Worm (Caenorhabditis elegans) whole organism, L2 larva: ENCODE data around the gene moc-6.

ENCODE experiments used
- R02D3.7 ChIP-seq: fragments of 150-350 bp; optimal IDR thresholded peaks from 2 replicates; lab custom pipeline; 2014; ENCODE audit warnings: missing biosample characterization, missing genetic modification characterization
- elt-1 ChIP-seq: fragments of 150-350 bp; optimal IDR thresholded peaks from 2 replicates; lab custom pipeline; 2014; ENCODE audit warnings: missing biosample characterization, missing genetic modification characterization
- elt-3 ChIP-seq: sonication (generic microtip); optimal IDR thresholded peaks from 2 replicates; lab custom pipeline; 2017; ENCODE audit warnings: missing biosample characterization, missing genetic modification characterization
- mbf-1 ChIP-seq: sonication (generic microtip); optimal IDR thresholded peaks from 2 replicates; lab custom pipeline; 2017; ENCODE audit warnings: missing biosample characterization, missing genetic modification characterization
- nhr-6 ChIP-seq: fragments of 150-350 bp; optimal IDR thresholded peaks from 2 replicates; lab custom pipeline; 2014; ENCODE audit warnings: missing biosample characterization, missing genetic modification characterization
- sma-9 ChIP-seq, 2 experiments: fragments of 150-350 bp in 1 of 2; sonication (generic microtip) in 1 of 2; optimal IDR thresholded peaks; 2 replicates each; lab custom pipeline; 2014 to 2016; ENCODE audit warnings: missing genetic modification characterization in 2 of 2, mild to moderate bottlenecking in 1 of 2, missing biosample characterization in 1 of 2, missing compliant biosample characterization in 1 of 2, missing genetic modification reagents in 1 of 2, moderate library complexity in 1 of 2
- unc-62 ChIP-seq: fragments of 150-350 bp; optimal IDR thresholded peaks from 2 replicates; lab custom pipeline; 2014; ENCODE audit warnings: missing biosample characterization, missing genetic modification reagents, missing genetic modification characterization
- ztf-1 ChIP-seq: fragments of 200-800 bp; sonication (Bioruptor generic); conservative IDR thresholded peaks from 2 replicates; pipeline ENCODE4 v1.3.6; 2022; ENCODE audit warnings: missing genetic modification characterization, missing compliant biosample characterization
- ztf-11 ChIP-seq: sonication (generic microtip); optimal IDR thresholded peaks from 2 replicates; lab custom pipeline; 2017; ENCODE audit warnings: missing biosample characterization, missing genetic modification characterization

- no peak for TF ChIP-seq sma-9 (GFP tag; optimal IDR thresholded peaks at IDR 0.05; lab: Kevin White, UChicago)
- TF ChIP-seq sma-9 (tag; optimal IDR thresholded peaks at IDR 0.05; lab: Kevin White, UChicago), result no peak
- no peak for TF ChIP-seq R02D3.7 (tag; lab: Kevin White, UChicago)
- no peak for TF ChIP-seq mbf-1 (tag; lab: Kevin White, UChicago)
- no peak for TF ChIP-seq elt-3 (tag; lab: Kevin White, UChicago)
- TF ChIP-seq unc-62 (GFP tag; lab: Kevin White, UChicago), result no peak
- no peak for TF ChIP-seq nhr-6 (tag; lab: Kevin White, UChicago)
- TF ChIP-seq ztf-11, result no peak
- no peak for TF ChIP-seq elt-1 (tag; lab: Kevin White, UChicago)
- TF ChIP-seq ztf-1 (GFP tag; lab: Robert Waterston, UW), result no peak
Measured at ce11 chrIII:5225321-5225720, 29.5 kb downstream of the moc-6 start, which contains the start of gene nex-1.
